Fruit fly (Drosophila melanogaster) whole organism, wandering third instar larva: Measurements from ENCODE around the gene Clk.

ENCODE experiments used
- Abd-B ChIP-seq: fragments of >200 bp; optimal IDR thresholded peaks from 2 replicates; lab custom pipeline; 2017; ENCODE audit warnings: missing biosample characterization, missing genetic modification characterization
- CG32264 ChIP-seq: fragments of 200-800 bp; sonication (Bioruptor generic); optimal IDR thresholded peaks from 2 replicates; lab custom pipeline; 2016; ENCODE audit warnings: missing biosample characterization, missing genetic modification characterization
- CG9705 ChIP-seq: fragments of 200-800 bp; sonication (Bioruptor generic); optimal IDR thresholded peaks from 2 replicates; lab custom pipeline; 2018; ENCODE audit warnings: missing biosample characterization, mild to moderate bottlenecking, missing genetic modification characterization
- CrebA ChIP-seq: fragments of 200-800 bp; sonication (Bioruptor generic); optimal IDR thresholded peaks from 2 replicates; lab custom pipeline; 2016; ENCODE audit warnings: missing biosample characterization, mild to moderate bottlenecking, missing genetic modification characterization, borderline replicate concordance
- Dfd ChIP-seq: fragments of >200 bp; optimal IDR thresholded peaks from 2 replicates; lab custom pipeline; 2017; ENCODE audit warnings: missing biosample characterization, missing genetic modification characterization
- Dif ChIP-seq: fragments of 200-275, 200-300 bp; sonication (Bioruptor generic); optimal IDR thresholded peaks from 2 replicates; lab custom pipeline; 2018; ENCODE audit warnings: missing biosample characterization, missing genetic modification characterization; ENCODE audit not compliant: partially characterized antibody
- GATAd ChIP-seq: sonication (Bioruptor generic); optimal IDR thresholded peaks from 2 replicates; lab custom pipeline; 2016; ENCODE audit warnings: missing biosample characterization, missing genetic modification characterization
- HLH106 ChIP-seq: fragments of 200-800 bp; optimal IDR thresholded peaks from 3 replicates; lab custom pipeline; 2019; ENCODE audit warnings: missing biosample characterization, mild to moderate bottlenecking, missing genetic modification characterization, moderate library complexity
- Hnf4 ChIP-seq: fragments of 200-800 bp; sonication (Bioruptor generic); optimal IDR thresholded peaks from 2 replicates; lab custom pipeline; 2016; ENCODE audit warnings: missing biosample characterization, mild to moderate bottlenecking, missing genetic modification characterization
- Hr78 ChIP-seq: fragments of >200 bp; optimal IDR thresholded peaks from 2 replicates; lab custom pipeline; 2017; ENCODE audit warnings: missing biosample characterization, missing genetic modification characterization
- Hr83 ChIP-seq: fragments of 200-300 bp; sonication (Bioruptor generic); optimal IDR thresholded peaks from 2 replicates; lab custom pipeline; 2016; ENCODE audit warnings: missing biosample characterization, mild to moderate bottlenecking, missing genetic modification characterization, moderate library complexity; ENCODE audit not compliant: poor library complexity, severe bottlenecking
- Jra ChIP-seq: sonication (Bioruptor generic); optimal IDR thresholded peaks from 2 replicates; lab custom pipeline; 2016; ENCODE audit warnings: missing biosample characterization, missing genetic modification characterization
- Mio ChIP-seq: sonication (Bioruptor generic); optimal IDR thresholded peaks from 2 replicates; lab custom pipeline; 2016; ENCODE audit warnings: missing biosample characterization, missing genetic modification characterization
- Myc ChIP-seq: fragments of >200 bp; optimal IDR thresholded peaks from 2 replicates; lab custom pipeline; 2017
- N ChIP-seq: fragments of >200 bp; optimal IDR thresholded peaks from 2 replicates; lab custom pipeline; 2018; ENCODE audit warnings: missing biosample characterization, missing external identifiers, missing genetic modification characterization
- OdsH ChIP-seq: fragments of 200-800 bp; sonication (Bioruptor generic); optimal IDR thresholded peaks from 2 replicates; lab custom pipeline; 2016; ENCODE audit warnings: missing biosample characterization, mild to moderate bottlenecking, missing genetic modification characterization
- Rel ChIP-seq, 2 experiments: fragments of 200-800 bp; sonication (Bioruptor generic) in 1 of 2; optimal IDR thresholded peaks; 2 replicates in 1 of 2; 3 replicates in 1 of 2; lab custom pipeline; 2016 to 2019; ENCODE audit warnings: mild to moderate bottlenecking in 2 of 2, missing biosample characterization in 2 of 2, missing genetic modification characterization in 2 of 2, moderate library complexity in 1 of 2
- Sp1 ChIP-seq: fragments of 200-800 bp; sonication (Bioruptor generic); optimal IDR thresholded peaks from 3 replicates; lab custom pipeline; 2019; ENCODE audit warnings: missing biosample characterization, mild to moderate bottlenecking, missing genetic modification characterization, moderate library complexity
- Vsx2 ChIP-seq: fragments of 200-300, 225-300 bp; sonication (Bioruptor generic); optimal IDR thresholded peaks from 2 replicates; lab custom pipeline; 2018; ENCODE audit warnings: missing biosample characterization, missing genetic modification characterization; ENCODE audit not compliant: partially characterized antibody
- br ChIP-seq: fragments of 200-800 bp; sonication (Bioruptor generic); optimal IDR thresholded peaks from 2 replicates; lab custom pipeline; 2016; ENCODE audit warnings: missing biosample characterization, missing genetic modification characterization
- brk ChIP-seq: fragments of 200-800 bp; sonication (Bioruptor generic); optimal IDR thresholded peaks from 2 replicates; lab custom pipeline; 2016; ENCODE audit warnings: missing biosample characterization, mild to moderate bottlenecking, missing genetic modification characterization
- dl ChIP-seq, 2 experiments: fragments of 175-275, 200-275 bp in 1 of 2; fragments of 200-275 bp in 1 of 2; sonication (Bioruptor generic); optimal IDR thresholded peaks; lab custom pipeline; 2018; ENCODE audit warnings: mild to moderate bottlenecking in 2 of 2, missing biosample characterization in 2 of 2, missing genetic modification characterization in 2 of 2, moderate library complexity in 2 of 2; ENCODE audit not compliant: partially characterized antibody in 2 of 2, insufficient read depth in 1 of 2
- dmrt93B ChIP-seq: fragments of 200-800 bp; sonication (Bioruptor generic); optimal IDR thresholded peaks from 2 replicates; lab custom pipeline; 2018; ENCODE audit warnings: missing biosample characterization, mild to moderate bottlenecking, missing genetic modification characterization
- dsf ChIP-seq: sonication (Bioruptor generic); optimal IDR thresholded peaks from 2 replicates; lab custom pipeline; 2016; ENCODE audit warnings: missing biosample characterization, missing genetic modification characterization, borderline replicate concordance
- ey ChIP-seq: fragments of 200-800 bp; sonication (Bioruptor generic); optimal IDR thresholded peaks from 2 replicates; lab custom pipeline; 2016; ENCODE audit warnings: missing biosample characterization, missing genetic modification characterization
- foxo ChIP-seq, 2 experiments: fragments of 200-800 bp; sonication (Bioruptor generic); optimal IDR thresholded peaks; 2 replicates in 1 of 2; 3 replicates in 1 of 2; lab custom pipeline; 2016 to 2017; ENCODE audit warnings: missing biosample characterization in 2 of 2, missing genetic modification characterization in 2 of 2
- fru ChIP-seq: fragments of 200-800 bp; sonication (Bioruptor generic); optimal IDR thresholded peaks from 3 replicates; lab custom pipeline; 2016; ENCODE audit warnings: missing biosample characterization, mild to moderate bottlenecking, missing genetic modification characterization
- h ChIP-seq: fragments of 200-800 bp; sonication (Bioruptor generic); optimal IDR thresholded peaks from 3 replicates; lab custom pipeline; 2016; ENCODE audit warnings: missing biosample characterization, mild to moderate bottlenecking, missing genetic modification characterization
- jim ChIP-seq: fragments of 175-275, 200-325 bp; sonication (Bioruptor generic); optimal IDR thresholded peaks from 2 replicates; lab custom pipeline; 2016; ENCODE audit warnings: missing biosample characterization, mild to moderate bottlenecking, missing genetic modification characterization
- lola ChIP-seq: fragments of >200 bp; optimal IDR thresholded peaks from 2 replicates; lab custom pipeline; 2017; ENCODE audit warnings: missing biosample characterization, missing genetic modification characterization
- pan ChIP-seq: fragments of >200 bp; optimal IDR thresholded peaks from 2 replicates; lab custom pipeline; 2017
- psq ChIP-seq: fragments of 200-800 bp; sonication (Bioruptor generic); optimal IDR thresholded peaks from 3 replicates; lab custom pipeline; 2017; ENCODE audit warnings: missing biosample characterization, mild to moderate bottlenecking, missing genetic modification characterization, moderate library complexity
- rgr ChIP-seq: fragments of 200-800 bp; sonication (Bioruptor generic); optimal IDR thresholded peaks from 3 replicates; lab custom pipeline; 2016; ENCODE audit warnings: missing biosample characterization, mild to moderate bottlenecking, missing genetic modification characterization
- sage ChIP-seq: fragments of 200-800 bp; sonication (Bioruptor generic); optimal IDR thresholded peaks from 2 replicates; lab custom pipeline; 2016; ENCODE audit warnings: missing biosample characterization, mild to moderate bottlenecking, missing genetic modification characterization
- sv ChIP-seq: fragments of 200-800 bp; sonication (Bioruptor generic); optimal IDR thresholded peaks from 3 replicates; lab custom pipeline; 2016; ENCODE audit warnings: missing biosample characterization, missing genetic modification characterization
- tai ChIP-seq: sonication (Bioruptor generic); optimal IDR thresholded peaks from 2 replicates; lab custom pipeline; 2016; ENCODE audit warnings: missing biosample characterization, missing genetic modification characterization
- usp ChIP-seq: fragments of >200 bp; optimal IDR thresholded peaks from 2 replicates; lab custom pipeline; 2017; ENCODE audit warnings: missing biosample characterization, missing genetic modification characterization
- woc ChIP-seq: sonication (Bioruptor generic); optimal IDR thresholded peaks from 2 replicates; lab custom pipeline; 2016; ENCODE audit warnings: missing biosample characterization, mild to moderate bottlenecking, missing genetic modification characterization

Clk gene

dm6 chr3L:7801308-7801893 lies 26.0 kb upstream of the Clk start:
- TF ChIP-seq fru (GFP tag; lab: Kevin White, UChicago): peak; percentile 23
- TF ChIP-seq CG9705 (GFP tag; lab: Kevin White, UChicago): no peak
- peak; percentile 18 for TF ChIP-seq brk (GFP tag; lab: Kevin White, UChicago)
- TF ChIP-seq h (GFP tag; lab: Kevin White, UChicago): peak; percentile 54
- TF ChIP-seq foxo (GFP tag; optimal IDR thresholded peaks at IDR 0.05; lab: Kevin White, UChicago): peak in 1 of 2 experiments; percentile 23
- TF ChIP-seq Jra (GFP tag; lab: Kevin White, UChicago): peak; percentile 6
- no peak for TF ChIP-seq woc (GFP tag; lab: Kevin White, UChicago)
- TF ChIP-seq Hnf4 (GFP tag; lab: Kevin White, UChicago): no peak
- TF ChIP-seq HLH106 (tag; lab: Kevin White, UChicago): no peak
- no peak for TF ChIP-seq Rel (GFP tag; optimal IDR thresholded peaks at IDR 0.05; lab: Kevin White, UChicago)
- peak; percentile 91 for TF ChIP-seq Rel (tag; optimal IDR thresholded peaks at IDR 0.05; lab: Kevin White, UChicago)
- TF ChIP-seq CrebA (GFP tag; lab: Kevin White, UChicago): peak; percentile 63
- peak; percentile 22 for TF ChIP-seq br (GFP tag; lab: Kevin White, UChicago)

dm6 chr3L:7792775-7793174 lies 17.4 kb upstream of the Clk start:
- peak; percentile 15 for TF ChIP-seq CrebA (GFP tag; lab: Kevin White, UChicago)
- TF ChIP-seq jim (GFP tag; lab: Kevin White, UChicago): no peak
- no peak for TF ChIP-seq Myc
- TF ChIP-seq Hnf4 (GFP tag; lab: Kevin White, UChicago): no peak
- no peak for TF ChIP-seq usp (GFP tag; lab: Kevin White, UChicago)
- TF ChIP-seq Hr83 (GFP tag; lab: Kevin White, UChicago): no peak

dm6 chr3L:7792249-7792648 lies 16.8 kb upstream of the Clk start:
- TF ChIP-seq lola (no peak), rgr (GFP tag; lab: Kevin White, UChicago) (peak; percentile 96), fru (GFP tag; lab: Kevin White, UChicago) (peak; percentile 90), dsf (GFP tag; lab: Kevin White, UChicago) (peak; percentile 77), Abd-B (GFP tag; lab: Kevin White, UChicago) (no peak), CG32264 (GFP tag; lab: Kevin White, UChicago) (peak; percentile 92), Rel (GFP tag; optimal IDR thresholded peaks at IDR 0.05; lab: Kevin White, UChicago) (peak; percentile 53), Rel (tag; optimal IDR thresholded peaks at IDR 0.05; lab: Kevin White, UChicago) (peak; percentile 62), Mio (GFP tag; lab: Kevin White, UChicago) (peak; percentile 73), Dfd (GFP tag; lab: Kevin White, UChicago) (no peak), brk (GFP tag; lab: Kevin White, UChicago) (peak; percentile 88), CG9705 (GFP tag; lab: Kevin White, UChicago) (peak; percentile 85), dl (GFP tag; optimal IDR thresholded peaks at IDR 0.05; lab: Kevin White, UChicago; ENCODE audit: insufficient read depth in 1 of 2, partially characterized antibody in 2 of 2) (no peak), OdsH (peak; percentile 95), h (GFP tag; lab: Kevin White, UChicago) (peak; percentile 97), HLH106 (tag; lab: Kevin White, UChicago) (peak; percentile 93), Hr78 (GFP tag; lab: Kevin White, UChicago) (no peak), usp (GFP tag; lab: Kevin White, UChicago) (no peak), sage (peak; percentile 81), Sp1 (GFP tag; lab: Kevin White, UChicago) (peak; percentile 97), psq (GFP tag; lab: Kevin White, UChicago) (peak; percentile 94), tai (GFP tag; lab: Kevin White, UChicago) (peak; percentile 84), br (GFP tag; lab: Kevin White, UChicago) (peak; percentile 93), pan (no peak), dmrt93B (GFP tag; lab: Kevin White, UChicago) (peak; percentile 90), Hnf4 (GFP tag; lab: Kevin White, UChicago) (peak; percentile 87), ey (GFP tag; lab: Kevin White, UChicago) (peak; percentile 96), sv (no peak), woc (GFP tag; lab: Kevin White, UChicago) (peak; percentile 87), foxo (GFP tag; optimal IDR thresholded peaks at IDR 0.05; lab: Kevin White, UChicago) (peak; percentile 93 to 94), GATAd (peak; percentile 83), Jra (GFP tag; lab: Kevin White, UChicago) (peak; percentile 87), Myc (no peak), jim (GFP tag; lab: Kevin White, UChicago) (no peak), N (GFP tag; lab: Kevin White, UChicago) (no peak), CrebA (GFP tag; lab: Kevin White, UChicago) (no peak), Vsx2 (peak; percentile 80), Hr83 (GFP tag; lab: Kevin White, UChicago) (peak; percentile 31), Dif (no peak)
